Worm (Caenorhabditis elegans) whole organism, young adult: ENCODE measurements around the gene Y75B8A.34.

Source experiments
- cebp-2 ChIP-seq: fragments of 200-800 bp; sonication (Bioruptor generic); IDR thresholded peaks from 2 replicates; pipeline ENCODE4 v1.3.6; 2022; ENCODE audit warnings: missing genetic modification characterization, missing compliant biosample characterization
- him-1 ChIP-seq: sonication (generic microtip); optimal IDR thresholded peaks from 2 replicates; lab custom pipeline; 2016; ENCODE audit warnings: missing genotype, missing genetic modification reagents, missing genetic modification characterization, missing compliant biosample characterization
- mcd-1 ChIP-seq: fragments of 200-800 bp; sonication (Bioruptor generic); IDR thresholded peaks from 2 replicates; pipeline ENCODE4 v1.3.6; 2022; ENCODE audit warnings: missing genetic modification reagents, missing genetic modification characterization, missing compliant biosample characterization
- unc-130 ChIP-seq: sonication (generic microtip); optimal IDR thresholded peaks from 2 replicates; lab custom pipeline; 2016; ENCODE audit warnings: missing genetic modification reagents, missing genetic modification characterization, missing compliant biosample characterization

- TF ChIP-seq mcd-1 (GFP tag; lab: Robert Waterston, UW) (no peak), unc-130 (GFP tag; lab: Kevin White, UChicago) (no peak), cebp-2 (GFP tag; lab: Robert Waterston, UW) (no peak), him-1 (tag; lab: Kevin White, UChicago) (no peak)
Measured at ce11 chrIII:12388106-12388505, 28.7 kb downstream of the Y75B8A.34 start.
